Worm (Caenorhabditis elegans) whole organism, L1 larva: ENCODE measurements around the gene madd-2.

ENCODE experiments used
- ceh-63 ChIP-seq: fragments of 200-800 bp; sonication (Bioruptor generic); optimal IDR thresholded peaks from 2 replicates; lab custom pipeline; 2018; ENCODE audit warnings: mild to moderate bottlenecking, missing genetic modification characterization, missing compliant biosample characterization
- efl-1 ChIP-seq, 4 experiments: fragments of 150-350 bp; optimal IDR thresholded peaks in 3 of 4; peaks in 1 of 4; 1 replicate in 1 of 4; 2 replicates in 3 of 4; lab custom pipeline; 2014; ENCODE audit warnings: missing biosample characterization in 2 of 4, missing genetic modification characterization in 2 of 4, missing genetic modification reagents in 2 of 4
- egl-13 ChIP-seq: sonication (generic microtip); optimal IDR thresholded peaks from 2 replicates; lab custom pipeline; 2016; ENCODE audit warnings: missing genotype, missing genetic modification reagents, missing genetic modification characterization, missing compliant biosample characterization
- isw-1 ChIP-seq: fragments of 200-800 bp; sonication (Bioruptor generic); IDR thresholded peaks from 2 replicates; pipeline ENCODE4 v1.3.6; 2022; ENCODE audit warnings: missing genetic modification characterization, missing compliant biosample characterization
- jun-1 ChIP-seq: fragments of 150-350 bp; optimal IDR thresholded peaks from 2 replicates; lab custom pipeline; 2014; ENCODE audit warnings: missing biosample characterization, missing genetic modification reagents, missing genetic modification characterization
- lin-35 ChIP-seq, 2 experiments: fragments of 150-350 bp; optimal IDR thresholded peaks; 2 replicates each; lab custom pipeline; 2014; ENCODE audit warnings: missing biosample characterization in 2 of 2, missing genetic modification characterization in 2 of 2, missing genetic modification reagents in 2 of 2
- lin-39 ChIP-seq: fragments of 150-350 bp; optimal IDR thresholded peaks from 2 replicates; lab custom pipeline; 2014; ENCODE audit warnings: missing biosample characterization, missing genetic modification reagents, missing genetic modification characterization
- mep-1 ChIP-seq: fragments of 150-350 bp; optimal IDR thresholded peaks from 2 replicates; lab custom pipeline; 2014; ENCODE audit warnings: missing biosample characterization, missing genetic modification characterization
- nhr-20 ChIP-seq: sonication (generic microtip); optimal IDR thresholded peaks from 2 replicates; lab custom pipeline; 2016; ENCODE audit warnings: mild to moderate bottlenecking, missing genetic modification characterization, missing compliant biosample characterization
- nhr-28 ChIP-seq: fragments of 150-350 bp; optimal IDR thresholded peaks from 2 replicates; lab custom pipeline; 2014; ENCODE audit warnings: missing biosample characterization, missing genetic modification characterization
- nhr-77 ChIP-seq: fragments of 150-350 bp; optimal IDR thresholded peaks from 2 replicates; lab custom pipeline; 2014; ENCODE audit warnings: missing biosample characterization, missing genetic modification characterization
- snpc-4 ChIP-seq: fragments of 150-350 bp; optimal IDR thresholded peaks from 2 replicates; lab custom pipeline; 2014; ENCODE audit warnings: missing biosample characterization, missing genetic modification characterization
- unc-130 ChIP-seq: fragments of 150-350 bp; optimal IDR thresholded peaks from 2 replicates; lab custom pipeline; 2017; ENCODE audit warnings: missing biosample characterization, missing genetic modification characterization, inconsistent platforms
- zag-1 ChIP-seq: fragments of 150-350 bp; optimal IDR thresholded peaks from 2 replicates; lab custom pipeline; 2014; ENCODE audit warnings: missing biosample characterization, missing genetic modification characterization

- TF ChIP-seq isw-1 (peak; percentile 52), jun-1 (tag; lab: Kevin White, UChicago) (peak; percentile 5), snpc-4 (tag; lab: Kevin White, UChicago) (peak; percentile 73), ceh-63 (GFP tag; lab: Kevin White, UChicago) (no peak), mep-1 (tag; lab: Kevin White, UChicago) (peak; percentile 95), zag-1 (tag; lab: Kevin White, UChicago) (no peak), lin-39 (peak; percentile 46), egl-13 (tag; lab: Kevin White, UChicago) (peak; percentile 64), nhr-20 (peak; percentile 83), lin-35 (GFP tag; optimal IDR thresholded peaks at IDR 0.05; lab: Kevin White, UChicago) (peak; percentile 80 to 82), unc-130 (peak; percentile 95), nhr-77 (tag; lab: Kevin White, UChicago) (no peak), efl-1 (optimal IDR thresholded peaks at IDR 0.05; lab: Kevin White, UChicago) (peak; percentile 57 to 79), efl-1 (GFP tag; optimal IDR thresholded peaks at IDR 0.05 in 1 of 2; lab: Kevin White, UChicago) (peak; percentile 81 to 96), nhr-28 (no peak)
These were observed 39.3 kb downstream of the madd-2 start, which contains the start of the genes wrb-1 and Y50D4A.4 for ce11 chrV:1195995-1196394.
